Worm (Caenorhabditis elegans): ENCODE data around the gene C02E7.6.

ce11 chrV:4913853-4914252 lies 5.2 kb upstream of the C02E7.6 start:
- TF ChIP-seq lsy-2 (tag; optimal IDR thresholded peaks at IDR 0.05) (no peak), tbx-8 (GFP tag; optimal IDR thresholded peaks at IDR 0.05) (no peak), pha-4 (tag; optimal IDR thresholded peaks at IDR 0.05) (no peak), snpc-4 (tag; optimal IDR thresholded peaks at IDR 0.05) (no peak), mep-1 (tag; optimal IDR thresholded peaks at IDR 0.05) (no peak)
